Worm (Caenorhabditis elegans): ENCODE results near the gene arc-1.

DNA sequence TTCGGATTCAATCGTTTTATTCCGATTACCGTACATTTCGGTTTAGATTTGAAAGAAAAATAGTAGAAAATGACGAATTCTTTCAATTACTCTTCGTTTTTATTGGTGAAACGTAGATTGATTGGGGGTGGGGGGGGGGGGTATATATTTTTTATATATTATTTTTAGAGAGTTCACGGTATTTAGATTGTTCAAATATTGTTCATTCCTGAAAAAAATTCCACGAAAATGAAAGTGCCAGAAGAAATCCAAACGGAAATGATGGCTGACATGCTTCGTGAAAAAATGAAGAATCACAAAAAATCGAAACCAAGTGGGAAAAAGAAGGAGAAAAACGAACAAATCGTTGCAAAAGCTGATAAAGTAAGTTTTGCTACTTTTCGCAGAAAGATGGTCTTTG lies 25.6 kb downstream of the arc-1 start, which contains the start of the genes Y53C12A.8 and Y53C12A.7:
- TF ChIP-seq fkh-10 (GFP tag; optimal IDR thresholded peaks at IDR 0.05) (no peak), pros-1 (tag; optimal IDR thresholded peaks at IDR 0.05) (no peak), dve-1 (tag; optimal IDR thresholded peaks at IDR 0.05) (no peak), F13H6.1 (tag; optimal IDR thresholded peaks at IDR 0.05) (no peak), sox-4 (tag; optimal IDR thresholded peaks at IDR 0.05) (no peak), pha-4 (tag; optimal IDR thresholded peaks at IDR 0.05) (no peak), fax-1 (tag; optimal IDR thresholded peaks at IDR 0.05) (no peak), nhr-11 (tag; optimal IDR thresholded peaks at IDR 0.05) (no peak), lin-11 (tag; optimal IDR thresholded peaks at IDR 0.05) (no peak), K02D7.2 (tag; optimal IDR thresholded peaks at IDR 0.05) (no peak), ahr-1 (tag; optimal IDR thresholded peaks at IDR 0.05) (no peak), sdc-2 (tag; optimal IDR thresholded peaks at IDR 0.05) (no peak)
